Worm (Caenorhabditis elegans): ENCODE results near the gene H20E11.1.

Gene H20E11.1

DNA sequence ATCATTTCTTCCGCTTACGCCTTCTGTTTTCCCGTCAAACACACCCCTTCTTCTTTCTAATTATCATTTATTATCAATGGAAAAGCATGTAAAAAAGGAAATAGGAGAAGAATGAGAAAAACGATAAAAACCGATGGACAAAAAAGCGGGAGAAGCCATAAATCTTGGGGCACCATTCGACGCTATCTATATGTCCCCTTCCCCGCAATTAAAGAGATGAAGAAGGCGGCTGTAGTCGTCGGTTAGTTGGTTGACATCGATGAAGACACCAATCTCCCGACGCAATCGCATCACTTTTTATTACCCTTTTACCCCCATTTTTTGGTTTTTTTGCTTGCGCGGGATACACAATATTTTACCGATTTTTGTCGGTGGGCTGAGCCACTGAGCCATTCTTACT is 3.7 kb downstream of the H20E11.1 start:
- TF ChIP-seq nhr-11 (tag; optimal IDR thresholded peaks at IDR 0.05) (no peak), egl-27 (tag; optimal IDR thresholded peaks at IDR 0.05) (no peak), sem-4 (tag; optimal IDR thresholded peaks at IDR 0.05) (peak; percentile 25), unc-39 (tag; optimal IDR thresholded peaks at IDR 0.05) (no peak), peb-1 (tag; optimal IDR thresholded peaks at IDR 0.05) (no peak), mab-5 (tag; optimal IDR thresholded peaks at IDR 0.05) (peak; percentile 84)

DNA sequence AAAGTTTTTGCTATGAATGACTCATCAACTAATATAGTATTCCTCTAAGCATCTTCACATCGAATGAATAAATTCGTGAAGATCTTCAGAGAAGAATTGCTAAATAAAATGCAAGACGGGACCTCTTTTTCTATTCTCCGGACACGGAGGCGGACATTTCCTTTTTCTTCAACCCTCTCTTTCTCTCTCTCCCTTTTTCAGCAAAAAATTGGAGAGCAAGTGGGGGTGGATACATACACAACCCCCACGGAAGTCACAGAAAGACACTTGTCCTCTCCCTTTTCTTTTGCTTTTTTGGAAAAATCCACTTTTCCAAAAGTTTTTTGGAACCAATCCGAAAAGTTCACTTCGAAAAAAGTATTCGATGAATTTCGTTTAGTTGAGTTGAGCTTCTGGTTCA is 4.8 kb downstream of the H20E11.1 start:
- TF ChIP-seq nhr-77 (tag; optimal IDR thresholded peaks at IDR 0.05) (no peak), ztf-4 (tag; optimal IDR thresholded peaks at IDR 0.05) (no peak), lin-39 (tag; optimal IDR thresholded peaks at IDR 0.05) (no peak), gmeb-1 (tag; optimal IDR thresholded peaks at IDR 0.05) (no peak), ztf-11 (tag; optimal IDR thresholded peaks at IDR 0.05) (no peak), peb-1 (tag; optimal IDR thresholded peaks at IDR 0.05) (no peak), ztf-1 (GFP tag; conservative IDR thresholded peaks at IDR 0.05) (no peak), C34F6.9 (tag; optimal IDR thresholded peaks at IDR 0.05) (peak; percentile 34), lin-13 (GFP tag; optimal IDR thresholded peaks at IDR 0.05) (no peak), nhr-12 (tag; optimal IDR thresholded peaks at IDR 0.05) (no peak), fos-1 (tag; optimal IDR thresholded peaks at IDR 0.05) (no peak), aly-2 (tag; optimal IDR thresholded peaks at IDR 0.05) (no peak), mdl-1 (tag; optimal IDR thresholded peaks at IDR 0.05) (no peak), lsy-2 (tag; optimal IDR thresholded peaks at IDR 0.05) (peak in 1 of 2 experiments; percentile 4), zag-1 (tag; optimal IDR thresholded peaks at IDR 0.05) (no peak), nhr-129 (tag; optimal IDR thresholded peaks at IDR 0.05) (no peak), ama-1 (optimal IDR thresholded peaks at IDR 0.05) (no peak), unc-55 (GFP tag; optimal IDR thresholded peaks at IDR 0.05) (peak; percentile 21), sem-4 (tag; optimal IDR thresholded peaks at IDR 0.05) (no peak), crh-2 (tag; optimal IDR thresholded peaks at IDR 0.05) (no peak), sma-9 (GFP tag; optimal IDR thresholded peaks at IDR 0.05) (peak; percentile 42), sma-9 (tag; optimal IDR thresholded peaks at IDR 0.05) (no peak), nhr-6 (tag; optimal IDR thresholded peaks at IDR 0.05) (no peak), blmp-1 (tag; optimal IDR thresholded peaks at IDR 0.05; ENCODE audit: insufficient read depth) (no peak), ceh-82 (tag; optimal IDR thresholded peaks at IDR 0.05) (no peak), nhr-23 (tag; optimal IDR thresholded peaks at IDR 0.05) (no peak), snpc-4 (tag; optimal IDR thresholded peaks at IDR 0.05) (no peak), nhr-237 (tag; optimal IDR thresholded peaks at IDR 0.05) (no peak), dmd-4 (tag; optimal IDR thresholded peaks at IDR 0.05) (no peak), lin-11 (tag; optimal IDR thresholded peaks at IDR 0.05) (no peak), mab-5 (tag; optimal IDR thresholded peaks at IDR 0.05) (no peak), nhr-25 (tag; optimal IDR thresholded peaks at IDR 0.05) (no peak), nhr-10 (tag; optimal IDR thresholded peaks at IDR 0.05) (no peak), F13H6.1 (tag; optimal IDR thresholded peaks at IDR 0.05) (no peak), unc-62 (GFP tag; optimal IDR thresholded peaks at IDR 0.05) (no peak)

DNA sequence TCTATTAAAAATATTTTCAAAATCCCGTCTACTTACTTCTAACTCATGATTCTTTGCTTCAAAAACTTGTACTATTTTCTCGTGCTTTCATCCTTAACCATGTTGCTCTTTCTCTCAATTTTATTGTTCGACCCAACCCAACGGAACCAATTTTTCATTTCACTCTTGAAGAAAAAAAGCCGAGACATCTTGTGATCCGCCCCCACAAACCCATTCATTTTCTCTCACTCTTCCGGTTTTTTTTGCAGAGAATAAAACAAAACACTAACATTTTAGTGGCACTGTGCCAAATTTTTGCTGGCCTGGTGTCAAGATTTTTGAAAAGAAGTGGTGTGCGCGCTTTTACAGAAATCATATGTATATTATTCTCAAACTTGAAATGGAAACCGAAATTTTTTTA is 6.8 kb downstream of the H20E11.1 start:
- peak; percentile 57 for TF ChIP-seq sem-4 (tag; optimal IDR thresholded peaks at IDR 0.05)
- peak; percentile 5 for TF ChIP-seq crh-2 (tag; optimal IDR thresholded peaks at IDR 0.05)
- no peak for TF ChIP-seq nhr-12 (tag; optimal IDR thresholded peaks at IDR 0.05)
- peak in 1 of 2 experiments; percentile 38 for TF ChIP-seq lsy-2 (tag; optimal IDR thresholded peaks at IDR 0.05)
- no peak for TF ChIP-seq unc-55 (GFP tag; optimal IDR thresholded peaks at IDR 0.05)

DNA sequence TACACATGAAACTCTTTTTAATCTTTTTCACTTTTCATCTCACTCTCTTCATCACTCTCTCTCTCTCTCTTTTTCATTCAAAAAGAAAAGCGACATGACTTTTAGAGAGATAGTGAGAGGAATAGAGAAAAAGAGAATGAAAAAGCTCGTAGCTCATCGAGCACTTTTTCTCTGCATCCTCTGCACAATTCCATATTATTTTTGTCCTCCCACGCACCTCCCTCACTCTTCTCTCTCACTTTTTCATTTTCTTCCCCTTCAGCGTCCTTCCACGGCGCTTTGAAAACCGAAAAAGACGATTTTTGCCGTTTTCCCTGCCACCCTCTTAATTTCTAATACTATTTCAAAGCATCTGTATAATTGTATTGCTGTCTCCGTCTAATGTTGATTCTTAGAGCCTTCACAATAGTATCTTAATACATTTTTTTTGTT is 9.2 kb downstream of the H20E11.1 start:
- TF ChIP-seq ZK546.5 (tag; optimal IDR thresholded peaks at IDR 0.05): peak; percentile 15
- no peak for TF ChIP-seq peb-1 (tag; optimal IDR thresholded peaks at IDR 0.05)
- TF ChIP-seq Y55F3AM.14 (GFP tag; optimal IDR thresholded peaks at IDR 0.05): peak; percentile 82
- peak; percentile 62 to 81 for TF ChIP-seq mdl-1 (tag; optimal IDR thresholded peaks at IDR 0.05)
- no peak for TF ChIP-seq ceh-16 (tag; optimal IDR thresholded peaks at IDR 0.05)
- TF ChIP-seq sma-3 (GFP tag; optimal IDR thresholded peaks at IDR 0.05): peak; percentile 61
- TF ChIP-seq C34F6.9 (tag; optimal IDR thresholded peaks at IDR 0.05): peak; percentile 96
- no peak for TF ChIP-seq ztf-1 (GFP tag; conservative IDR thresholded peaks at IDR 0.05)
- TF ChIP-seq egl-27 (tag; optimal IDR thresholded peaks at IDR 0.05): peak; percentile 81
- no peak for TF ChIP-seq nhr-25 (tag; optimal IDR thresholded peaks at IDR 0.05)
- no peak for TF ChIP-seq ztf-11 (tag; optimal IDR thresholded peaks at IDR 0.05)
- no peak for TF ChIP-seq lin-11 (tag; optimal IDR thresholded peaks at IDR 0.05)
- TF ChIP-seq crh-2 (tag; optimal IDR thresholded peaks at IDR 0.05): peak; percentile 88
- no peak for TF ChIP-seq nhr-12 (tag; optimal IDR thresholded peaks at IDR 0.05)
- TF ChIP-seq nhr-237 (tag; optimal IDR thresholded peaks at IDR 0.05): no peak
- TF ChIP-seq unc-39 (tag; optimal IDR thresholded peaks at IDR 0.05): peak; percentile 2
- no peak for TF ChIP-seq nhr-77 (tag; optimal IDR thresholded peaks at IDR 0.05)
- peak; percentile 79 for TF ChIP-seq nhr-6 (tag; optimal IDR thresholded peaks at IDR 0.05)
- TF ChIP-seq alr-1 (tag; optimal IDR thresholded peaks at IDR 0.05): no peak
- TF ChIP-seq F13H6.1 (tag; optimal IDR thresholded peaks at IDR 0.05): peak; percentile 95
- no peak for TF ChIP-seq nhr-11 (tag; optimal IDR thresholded peaks at IDR 0.05)
- peak; percentile 89 for TF ChIP-seq fos-1 (tag; optimal IDR thresholded peaks at IDR 0.05)
- no peak for TF ChIP-seq mbf-1 (tag; optimal IDR thresholded peaks at IDR 0.05)
- peak; percentile 79 for TF ChIP-seq mab-5 (tag; optimal IDR thresholded peaks at IDR 0.05)
- peak; percentile 51 for TF ChIP-seq nhr-10 (tag; optimal IDR thresholded peaks at IDR 0.05)
- TF ChIP-seq lin-39 (tag; optimal IDR thresholded peaks at IDR 0.05): no peak
- TF ChIP-seq skn-1 (tag; optimal IDR thresholded peaks at IDR 0.05): peak; percentile 23
- peak; percentile 98 for TF ChIP-seq sma-9 (GFP tag; optimal IDR thresholded peaks at IDR 0.05)
- no peak for TF ChIP-seq sma-9 (tag; optimal IDR thresholded peaks at IDR 0.05)
- TF ChIP-seq ama-1 (optimal IDR thresholded peaks at IDR 0.05): no peak
- no peak for TF ChIP-seq aly-2 (tag; optimal IDR thresholded peaks at IDR 0.05)
- peak; percentile 92 for TF ChIP-seq zag-1 (tag; optimal IDR thresholded peaks at IDR 0.05)
- TF ChIP-seq ceh-82 (tag; optimal IDR thresholded peaks at IDR 0.05): peak; percentile 65

Data from whole organism, L2 larva.